Fruit fly (Drosophila melanogaster) whole organism, prepupa: ENCODE data around the gene CG7600.

ENCODE experiments used
- CG11902 ChIP-seq: fragments of 200-800 bp; sonication (Bioruptor generic); optimal IDR thresholded peaks from 3 replicates; lab custom pipeline; 2016; ENCODE audit warnings: missing biosample characterization, missing genetic modification characterization
- CG6276 ChIP-seq: fragments of 200-800 bp; sonication (Bioruptor generic); optimal IDR thresholded peaks from 2 replicates; lab custom pipeline; 2017; ENCODE audit warnings: missing biosample characterization, mild to moderate bottlenecking, missing genetic modification characterization
- Ets96B ChIP-seq: fragments of 200-800 bp; optimal IDR thresholded peaks from 2 replicates; lab custom pipeline; 2019; ENCODE audit warnings: missing biosample characterization, mild to moderate bottlenecking, missing genetic modification characterization, moderate library complexity
- salr ChIP-seq, 2 experiments: fragments of 200-800 bp; sonication (Bioruptor generic); optimal IDR thresholded peaks; 3 replicates each; lab custom pipeline; 2016 to 2018; ENCODE audit warnings: missing biosample characterization in 2 of 2, missing genetic modification characterization in 2 of 2, mild to moderate bottlenecking in 1 of 2

DNA sequence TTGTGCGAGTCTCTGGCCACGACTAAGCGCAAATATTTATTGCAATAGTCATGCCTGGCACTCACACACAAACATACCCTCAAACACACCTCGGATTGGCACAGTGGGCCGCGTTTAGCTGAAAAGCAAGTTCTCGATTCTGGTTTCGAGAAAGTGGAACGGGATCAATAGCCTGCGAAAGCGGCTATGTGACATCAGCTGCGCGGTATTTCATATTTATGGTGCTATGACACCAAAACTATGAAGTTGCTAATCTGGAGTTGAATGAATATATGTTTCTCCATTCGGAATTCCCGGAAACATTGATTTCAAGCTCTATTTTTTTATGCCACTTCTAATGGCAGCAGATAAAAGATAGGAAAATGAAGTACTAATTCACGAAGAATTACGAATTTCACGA, 7.3 kb downstream of the CG7600 start:
- TF ChIP-seq CG6276 = peak; percentile 40
- TF ChIP-seq CG11902 (GFP tag; lab: Kevin White, UChicago) = no peak
- TF ChIP-seq Ets96B (tag; lab: Kevin White, UChicago) = no peak
- no peak for TF ChIP-seq salr (GFP tag; optimal IDR thresholded peaks at IDR 0.05; lab: Kevin White, UChicago)
